Worm (Caenorhabditis elegans) whole organism, L1 larva: ENCODE results near the gene lge-1.

Experiments used
- fos-1 ChIP-seq: fragments of 150-350 bp; optimal IDR thresholded peaks from 2 replicates; lab custom pipeline; 2014; ENCODE audit warnings: missing biosample characterization, missing genetic modification characterization
- hlh-17 ChIP-seq: fragments of 200-800 bp; sonication (Bioruptor generic); optimal IDR thresholded peaks from 2 replicates; lab custom pipeline; 2018; ENCODE audit warnings: missing genetic modification characterization, mild to moderate bottlenecking, missing compliant biosample characterization, moderate library complexity, borderline replicate concordance
- tlp-1 ChIP-seq: fragments of 150-350 bp; optimal IDR thresholded peaks from 2 replicates; lab custom pipeline; 2014; ENCODE audit warnings: missing biosample characterization, missing genetic modification characterization
- ztf-11 ChIP-seq, 2 experiments: sonication (generic microtip); optimal IDR thresholded peaks; 2 replicates each; lab custom pipeline; 2016 to 2017; ENCODE audit warnings: missing genetic modification characterization in 2 of 2, missing biosample characterization in 1 of 2, missing compliant biosample characterization in 1 of 2

- no peak for TF ChIP-seq ztf-11 (tag; optimal IDR thresholded peaks at IDR 0.05; lab: Kevin White, UChicago)
- TF ChIP-seq fos-1 = no peak
- TF ChIP-seq tlp-1 (tag; lab: Kevin White, UChicago) = no peak
- no peak for TF ChIP-seq hlh-17 (GFP tag; lab: Kevin White, UChicago)
Measured at ce11 chrX:10941255-10941654, 25.1 kb upstream of the lge-1 start, which contains the start of gene pho-7.
